Worm (Caenorhabditis elegans) whole organism, early embryonic: ENCODE measurements around the gene B0222.15.

Source experiments
- B0310.2 ChIP-seq: sonication (generic microtip); optimal IDR thresholded peaks from 2 replicates; lab custom pipeline; 2016; ENCODE audit warnings: mild to moderate bottlenecking, missing genetic modification characterization, missing compliant biosample characterization
- F13C5.2 ChIP-seq: sonication (generic microtip); optimal IDR thresholded peaks from 2 replicates; lab custom pipeline; 2017; ENCODE audit warnings: mild to moderate bottlenecking, missing genetic modification characterization, inconsistent platforms, missing compliant biosample characterization
- ama-1 ChIP-seq: fragments of 150-350 bp; optimal IDR thresholded peaks from 2 replicates; lab custom pipeline; 2014
- ceh-36 ChIP-seq: sonication (generic microtip); optimal IDR thresholded peaks from 2 replicates; lab custom pipeline; 2016; ENCODE audit warnings: missing genetic modification characterization, inconsistent platforms, missing compliant biosample characterization
- flt-1 ChIP-seq: fragments of 200-800 bp; sonication (Bioruptor generic); IDR thresholded peaks from 2 replicates; pipeline ENCODE4 v1.3.6; 2022; ENCODE audit warnings: missing genetic modification characterization, missing compliant biosample characterization
- hmbx-1 ChIP-seq: sonication (generic microtip); optimal IDR thresholded peaks from 2 replicates; lab custom pipeline; 2016; ENCODE audit warnings: mild to moderate bottlenecking, missing genetic modification characterization, missing compliant biosample characterization
- hnd-1 ChIP-seq: sonication (generic microtip); optimal IDR thresholded peaks from 2 replicates; lab custom pipeline; 2016; ENCODE audit warnings: missing genetic modification characterization, missing compliant biosample characterization
- pes-1 ChIP-seq: fragments of 200-800 bp; sonication (Bioruptor generic); IDR thresholded peaks from 2 replicates; pipeline ENCODE4 v1.3.6; 2022; ENCODE audit warnings: missing genetic modification reagents, missing genetic modification characterization, missing compliant biosample characterization
- scrt-1 ChIP-seq: fragments of 200-800 bp; sonication (Bioruptor generic); IDR thresholded peaks from 2 replicates; pipeline ENCODE4 v1.3.6; 2022; ENCODE audit warnings: missing genetic modification characterization, missing compliant biosample characterization
- sea-1 ChIP-seq: fragments of 200-800 bp; sonication (Bioruptor generic); conservative IDR thresholded peaks from 2 replicates; pipeline ENCODE4 v1.3.6; 2022; ENCODE audit warnings: missing genetic modification characterization, missing compliant biosample characterization
- tbx-11 ChIP-seq: fragments of 200-800 bp; sonication (Bioruptor generic); IDR thresholded peaks from 2 replicates; pipeline ENCODE4 v1.3.6; 2022; ENCODE audit warnings: missing genetic modification characterization, missing compliant biosample characterization
- tbx-37 ChIP-seq: fragments of 200-800 bp; sonication (Bioruptor generic); conservative IDR thresholded peaks from 2 replicates; pipeline ENCODE4 v1.3.6; 2022; ENCODE audit warnings: missing genetic modification reagents, missing genetic modification characterization, missing compliant biosample characterization

DNA sequence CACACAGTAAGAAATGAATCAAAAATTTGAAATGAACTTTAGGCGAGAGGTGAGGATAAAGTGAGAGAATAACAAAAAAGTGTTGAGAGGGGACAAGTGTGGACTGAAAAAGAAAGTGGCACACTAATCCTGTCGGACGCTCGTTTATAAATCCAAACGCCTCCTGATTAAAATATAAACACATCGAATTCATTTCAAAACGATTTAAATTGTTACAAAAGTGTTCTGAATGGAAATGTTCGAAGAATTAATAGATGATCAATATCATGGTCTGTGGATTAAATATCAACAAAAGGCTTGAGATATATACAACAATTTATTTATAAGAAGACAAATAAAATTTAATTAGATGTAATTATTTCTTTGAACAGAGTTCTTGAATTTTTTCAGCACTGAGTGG is 11.5 kb upstream of the B0222.15 start, which contains the start of gene B0222.11:
- TF ChIP-seq pes-1 (GFP tag; lab: Robert Waterston, UW), result no peak
- no peak for TF ChIP-seq scrt-1 (GFP tag; lab: Robert Waterston, UW)
- no peak for TF ChIP-seq F13C5.2
- no peak for TF ChIP-seq ama-1
- TF ChIP-seq ceh-36, result no peak
- no peak for TF ChIP-seq hnd-1 (tag; lab: Kevin White, UChicago)
- no peak for TF ChIP-seq flt-1 (GFP tag; lab: Robert Waterston, UW)
- no peak for TF ChIP-seq hmbx-1
- no peak for TF ChIP-seq tbx-11 (GFP tag; lab: Robert Waterston, UW)
- TF ChIP-seq sea-1, result no peak
- no peak for TF ChIP-seq tbx-37 (GFP tag; lab: Robert Waterston, UW)
- TF ChIP-seq B0310.2 (tag; lab: Kevin White, UChicago), result no peak
